Fruit fly (Drosophila melanogaster) whole organism, embryonic: ENCODE data around the gene nuf.

Source experiments
- CG10274 ChIP-seq: fragments of 200-800 bp; sonication (Bioruptor generic); optimal IDR thresholded peaks from 3 replicates; lab custom pipeline; 2017; ENCODE audit warnings: missing biosample characterization, mild to moderate bottlenecking, missing genetic modification characterization
- CG11456 ChIP-seq: fragments of 200-800 bp; sonication (Bioruptor generic); IDR thresholded peaks from 3 replicates; pipeline ENCODE4 v1.3.6; 2022; ENCODE audit warnings: missing biosample characterization, missing genetic modification characterization
- CG12104 ChIP-seq: fragments of 200-800 bp; sonication (Bioruptor generic); optimal IDR thresholded peaks from 3 replicates; lab custom pipeline; 2016; ENCODE audit warnings: missing biosample characterization, missing genetic modification characterization
- CG13123 ChIP-seq: fragments of 200-800 bp; sonication (Bioruptor generic); optimal IDR thresholded peaks from 2 replicates; lab custom pipeline; 2016; ENCODE audit warnings: missing biosample characterization, missing genetic modification characterization
- CG13894 ChIP-seq: fragments of 200-800 bp; sonication (Bioruptor generic); optimal IDR thresholded peaks from 3 replicates; lab custom pipeline; 2018; ENCODE audit warnings: missing biosample characterization, mild to moderate bottlenecking, missing genetic modification characterization, moderate library complexity
- CG14441 ChIP-seq: fragments of 200-800 bp; sonication (Bioruptor generic); IDR thresholded peaks from 2 replicates; pipeline ENCODE4 v1.3.6; 2022; ENCODE audit warnings: missing biosample characterization, missing genetic modification characterization
- CG17359 ChIP-seq: fragments of 200-800 bp; sonication (Bioruptor generic); optimal IDR thresholded peaks from 3 replicates; lab custom pipeline; 2018; ENCODE audit warnings: missing biosample characterization, mild to moderate bottlenecking, missing genetic modification characterization, moderate library complexity
- CG17829 ChIP-seq: fragments of 200-800 bp; optimal IDR thresholded peaks from 2 replicates; lab custom pipeline; 2019; ENCODE audit warnings: missing biosample characterization, mild to moderate bottlenecking, missing genetic modification characterization, moderate library complexity
- CG18599 ChIP-seq: fragments of 200-800 bp; sonication (Bioruptor generic); optimal IDR thresholded peaks from 3 replicates; lab custom pipeline; 2017; ENCODE audit warnings: missing biosample characterization, missing genetic modification characterization, mild to moderate bottlenecking, moderate library complexity, missing genetic modification reagents
- CG30431 ChIP-seq: fragments of 200-800 bp; sonication (Bioruptor generic); optimal IDR thresholded peaks from 2 replicates; lab custom pipeline; 2017; ENCODE audit warnings: missing biosample characterization, missing genetic modification characterization
- CG31388 ChIP-seq: fragments of 200-800 bp; sonication (Bioruptor generic); optimal IDR thresholded peaks from 2 replicates; lab custom pipeline; 2016; ENCODE audit warnings: missing biosample characterization, missing genetic modification characterization
- CG31441 ChIP-seq: fragments of 200-800 bp; sonication (Bioruptor generic); IDR thresholded peaks from 2 replicates; pipeline ENCODE4 v1.3.6; 2022; ENCODE audit warnings: missing biosample characterization, missing genetic modification characterization
- CG3847 ChIP-seq: fragments of 200-800 bp; sonication (Bioruptor generic); IDR thresholded peaks from 2 replicates; pipeline ENCODE4 v1.3.6; 2022; ENCODE audit warnings: missing biosample characterization, missing genetic modification characterization
- CG3995 ChIP-seq: fragments of 200-800 bp; sonication (Bioruptor generic); optimal IDR thresholded peaks from 3 replicates; lab custom pipeline; 2016; ENCODE audit warnings: missing biosample characterization, missing genetic modification characterization
- CG4360 ChIP-seq: fragments of 200-800 bp; sonication (Bioruptor generic); IDR thresholded peaks from 2 replicates; pipeline ENCODE4 v1.3.6; 2022; ENCODE audit warnings: missing biosample characterization, missing genetic modification characterization
- CG5180 ChIP-seq: fragments of 200-800 bp; sonication (Bioruptor generic); optimal IDR thresholded peaks from 3 replicates; lab custom pipeline; 2017; ENCODE audit warnings: missing biosample characterization, missing genetic modification characterization, mild to moderate bottlenecking, moderate library complexity, missing genetic modification reagents
- CG5245 ChIP-seq: fragments of 200-800 bp; sonication (Bioruptor generic); optimal IDR thresholded peaks from 3 replicates; lab custom pipeline; 2016; ENCODE audit warnings: missing biosample characterization, missing genetic modification characterization
- CG6689 ChIP-seq: fragments of 200-800 bp; sonication (Bioruptor generic); IDR thresholded peaks from 2 replicates; pipeline ENCODE4 v1.3.6; 2022; ENCODE audit warnings: missing biosample characterization, missing genetic modification characterization
- CG7963 ChIP-seq: fragments of 200-800 bp; sonication (Bioruptor generic); IDR thresholded peaks from 3 replicates; pipeline ENCODE4 v1.3.6; 2022; ENCODE audit warnings: missing biosample characterization, missing genetic modification characterization; ENCODE audit not compliant: partially characterized antibody
- CG8089 ChIP-seq: fragments of 200-800 bp; sonication (Bioruptor generic); optimal IDR thresholded peaks from 3 replicates; lab custom pipeline; 2016; ENCODE audit warnings: missing biosample characterization, missing genetic modification characterization
- CG9609 ChIP-seq: fragments of 200-800 bp; sonication (Bioruptor generic); optimal IDR thresholded peaks from 3 replicates; lab custom pipeline; 2016; ENCODE audit warnings: missing biosample characterization, missing genetic modification characterization
- Gug ChIP-seq: fragments of 200-800 bp; sonication (Bioruptor generic); IDR thresholded peaks from 4 replicates; pipeline ENCODE4 v1.3.6; 2022; ENCODE audit warnings: missing biosample characterization, missing genetic modification characterization
- HHEX ChIP-seq: fragments of 200-800 bp; sonication (Bioruptor generic); optimal IDR thresholded peaks from 3 replicates; lab custom pipeline; 2017; ENCODE audit warnings: missing biosample characterization, mild to moderate bottlenecking, missing genetic modification characterization, missing genetic modification reagents
- Hey ChIP-seq: fragments of 200-800 bp; sonication (Bioruptor generic); optimal IDR thresholded peaks from 3 replicates; lab custom pipeline; 2018; ENCODE audit warnings: missing biosample characterization, mild to moderate bottlenecking, missing genetic modification characterization
- MBD-R2 ChIP-seq: fragments of 200-800 bp; sonication (Bioruptor generic); IDR thresholded peaks from 2 replicates; pipeline ENCODE4 v1.3.6; 2022; ENCODE audit warnings: missing biosample characterization, missing genetic modification characterization
- Nf-YC ChIP-seq: fragments of 200-800 bp; optimal IDR thresholded peaks from 3 replicates; lab custom pipeline; 2019; ENCODE audit warnings: missing biosample characterization, mild to moderate bottlenecking, missing genetic modification characterization, moderate library complexity
- Six4 ChIP-seq: fragments of 200-800 bp; sonication (Bioruptor generic); optimal IDR thresholded peaks from 2 replicates; lab custom pipeline; 2016; ENCODE audit warnings: missing biosample characterization, missing genetic modification characterization
- TFAM ChIP-seq: fragments of 200-800 bp; sonication (Bioruptor generic); optimal IDR thresholded peaks from 2 replicates; lab custom pipeline; 2017; ENCODE audit warnings: missing biosample characterization, missing genetic modification characterization, inconsistent platforms
- Vsx1 ChIP-seq: fragments of 200-800 bp; sonication (Bioruptor generic); optimal IDR thresholded peaks from 2 replicates; lab custom pipeline; 2017; ENCODE audit warnings: missing biosample characterization, mild to moderate bottlenecking, missing genetic modification characterization, missing genetic modification reagents
- YL-1 ChIP-seq: fragments of 200-800 bp; sonication (Bioruptor generic); optimal IDR thresholded peaks from 3 replicates; lab custom pipeline; 2017; ENCODE audit warnings: missing biosample characterization, mild to moderate bottlenecking, missing genetic modification characterization
- abd-A ChIP-seq: fragments of 200-800 bp; sonication (Bioruptor generic); optimal IDR thresholded peaks from 3 replicates; lab custom pipeline; 2019; ENCODE audit warnings: missing biosample characterization, mild to moderate bottlenecking, missing genetic modification characterization, moderate library complexity
- ara ChIP-seq: fragments of 200-800 bp; sonication (Bioruptor generic); IDR thresholded peaks from 2 replicates; pipeline ENCODE4 v1.3.6; 2022; ENCODE audit warnings: missing biosample characterization, missing genetic modification characterization
- ato ChIP-seq: fragments of 200-800 bp; sonication (Bioruptor generic); IDR thresholded peaks from 2 replicates; pipeline ENCODE4 v1.3.6; 2022; ENCODE audit warnings: missing biosample characterization, missing genetic modification characterization; ENCODE audit not compliant: partially characterized antibody
- cas ChIP-seq: fragments of 200-800 bp; sonication (Bioruptor generic); IDR thresholded peaks from 2 replicates; pipeline ENCODE4 v1.3.6; 2022; ENCODE audit warnings: missing biosample characterization, missing genetic modification characterization
- cato ChIP-seq: fragments of 200-800 bp; sonication (Bioruptor generic); optimal IDR thresholded peaks from 2 replicates; lab custom pipeline; 2016; ENCODE audit warnings: missing biosample characterization, missing genetic modification characterization, borderline replicate concordance
- chm ChIP-seq: fragments of 200-800 bp; sonication (Bioruptor generic); IDR thresholded peaks from 2 replicates; pipeline ENCODE4 v1.3.6; 2022; ENCODE audit warnings: missing biosample characterization, missing genetic modification characterization
- da ChIP-seq: fragments of 200-800 bp; sonication (Bioruptor generic); optimal IDR thresholded peaks from 2 replicates; lab custom pipeline; 2016; ENCODE audit warnings: missing biosample characterization, missing genetic modification characterization
- en ChIP-seq: fragments of 200-800 bp; sonication (Bioruptor generic); optimal IDR thresholded peaks from 2 replicates; lab custom pipeline; 2016; ENCODE audit warnings: missing biosample characterization, missing genetic modification characterization
- eve ChIP-seq, 2 experiments: fragments of >200 bp; optimal IDR thresholded peaks; 2 replicates each; lab custom pipeline; 2017; ENCODE audit warnings: missing biosample characterization in 2 of 2, missing genetic modification characterization in 2 of 2
- fd64A ChIP-seq: fragments of 200-800 bp; sonication (Bioruptor generic); optimal IDR thresholded peaks from 3 replicates; lab custom pipeline; 2018; ENCODE audit warnings: missing biosample characterization, mild to moderate bottlenecking, missing genetic modification characterization
- gcm ChIP-seq: fragments of 200-800 bp; sonication (Bioruptor generic); optimal IDR thresholded peaks from 2 replicates; lab custom pipeline; 2019; ENCODE audit warnings: missing biosample characterization, mild to moderate bottlenecking, missing genetic modification characterization, moderate library complexity
- gsb-n ChIP-seq: fragments of 200-800 bp; sonication (Bioruptor generic); optimal IDR thresholded peaks from 3 replicates; lab custom pipeline; 2018; ENCODE audit warnings: missing biosample characterization, mild to moderate bottlenecking, missing genetic modification characterization
- hth ChIP-seq: fragments of >200 bp; optimal IDR thresholded peaks from 2 replicates; lab custom pipeline; 2017; ENCODE audit warnings: inconsistent platforms
- lab ChIP-seq: fragments of 200-800 bp; sonication (Bioruptor generic); optimal IDR thresholded peaks from 3 replicates; lab custom pipeline; 2017; ENCODE audit warnings: missing biosample characterization, missing genetic modification characterization, mild to moderate bottlenecking, moderate library complexity, missing genetic modification reagents
- luna ChIP-seq: fragments of 200-800 bp; sonication (Bioruptor generic); optimal IDR thresholded peaks from 2 replicates; lab custom pipeline; 2016; ENCODE audit warnings: missing biosample characterization, missing genetic modification characterization
- oc ChIP-seq: fragments of 200-800 bp; sonication (Bioruptor generic); optimal IDR thresholded peaks from 2 replicates; lab custom pipeline; 2018; ENCODE audit warnings: missing biosample characterization, mild to moderate bottlenecking, missing genetic modification characterization, moderate library complexity
- p53 ChIP-seq: fragments of 200-800 bp; sonication (Bioruptor generic); optimal IDR thresholded peaks from 2 replicates; lab custom pipeline; 2016; ENCODE audit warnings: missing biosample characterization, missing genetic modification characterization
- pros ChIP-seq: fragments of 200-800 bp; sonication (Bioruptor generic); optimal IDR thresholded peaks from 3 replicates; lab custom pipeline; 2019; ENCODE audit warnings: missing biosample characterization, mild to moderate bottlenecking, missing genetic modification characterization, moderate library complexity
- sens ChIP-seq: fragments of 200-800 bp; sonication (Bioruptor generic); peaks from one replicate; lab custom pipeline; 2016; ENCODE audit warnings: missing biosample characterization, missing genetic modification characterization
- stc ChIP-seq: fragments of 200-800 bp; sonication (Bioruptor generic); IDR thresholded peaks from 2 replicates; pipeline ENCODE4 v1.3.6; 2022; ENCODE audit warnings: missing biosample characterization, missing genetic modification characterization
- tx ChIP-seq: fragments of 200-800 bp; sonication (Bioruptor generic); optimal IDR thresholded peaks from 2 replicates; lab custom pipeline; 2016; ENCODE audit warnings: missing biosample characterization, missing genetic modification characterization
- vvl ChIP-seq: fragments of 200-800 bp; sonication (Bioruptor generic); IDR thresholded peaks from 2 replicates; pipeline ENCODE4 v1.3.6; 2022; ENCODE audit warnings: missing biosample characterization, missing genetic modification characterization
- zf30C ChIP-seq: fragments of 200-800 bp; sonication (Bioruptor generic); optimal IDR thresholded peaks from 3 replicates; lab custom pipeline; 2018; ENCODE audit warnings: missing biosample characterization, mild to moderate bottlenecking, missing genetic modification characterization

Gene nuf

DNA sequence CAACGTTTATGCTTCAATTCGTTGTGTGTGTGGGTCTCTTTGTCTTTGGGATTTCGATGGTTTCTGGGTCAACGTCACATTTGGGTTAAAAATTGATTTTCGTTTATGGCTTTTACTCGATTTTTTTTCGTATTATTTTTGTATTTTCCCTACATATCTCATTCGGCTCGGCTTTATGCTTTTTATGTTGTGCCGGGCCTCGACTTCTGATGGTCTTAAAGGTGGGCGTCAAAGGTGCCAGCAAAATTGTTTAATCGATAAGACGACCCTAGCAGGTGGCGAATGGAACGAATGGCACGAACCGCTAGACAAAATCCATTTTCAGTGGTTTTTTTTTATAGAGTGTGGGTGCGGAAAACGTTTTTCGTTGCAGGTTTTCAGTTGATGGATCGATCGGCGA is 25.5 kb downstream of the nuf start (continued):
- TF ChIP-seq MBD-R2 (no peak), pros (GFP tag; lab: Kevin White, UChicago) (no peak), tx (no peak), YL-1 (GFP tag; lab: Kevin White, UChicago) (no peak), sens (GFP tag; lab: Kevin White, UChicago) (peak; percentile 2), eve (GFP tag; optimal IDR thresholded peaks at IDR 0.05; lab: Kevin White, UChicago) (no peak), CG5245 (GFP tag; lab: Kevin White, UChicago) (no peak), CG3847 (GFP tag; lab: Robert Waterston, UW) (no peak), CG11456 (no peak), CG17829 (tag; lab: Kevin White, UChicago) (no peak), CG3995 (GFP tag; lab: Kevin White, UChicago) (no peak), TFAM (GFP tag; lab: Kevin White, UChicago) (no peak), CG6689 (GFP tag; lab: Robert Waterston, UW) (no peak), cas (no peak), CG9609 (no peak), gsb-n (tag; lab: Kevin White, UChicago) (peak; percentile 1), p53 (GFP tag; lab: Kevin White, UChicago) (no peak), CG10274 (GFP tag; lab: Kevin White, UChicago) (no peak), lab (GFP tag; lab: Kevin White, UChicago) (peak; percentile 27), da (no peak), CG7963 (GFP tag; lab: Robert Waterston, UW) (no peak), Hey (tag; lab: Kevin White, UChicago) (no peak), CG13123 (GFP tag; lab: Kevin White, UChicago) (no peak), CG31441 (GFP tag; lab: Robert Waterston, UW) (no peak), Gug (GFP tag; lab: Robert Waterston, UW) (no peak), CG4360 (GFP tag; lab: Robert Waterston, UW) (no peak), oc (peak; percentile 53), vvl (GFP tag; lab: Robert Waterston, UW) (0 out of 2 replicates have a peak, but pooled peaks have one; percentile 28), hth (no peak), Vsx1 (GFP tag; lab: Kevin White, UChicago) (no peak), Nf-YC (tag; lab: Kevin White, UChicago) (no peak), zf30C (GFP tag; lab: Kevin White, UChicago) (no peak), Six4 (GFP tag; lab: Kevin White, UChicago) (no peak), fd64A (GFP tag; lab: Kevin White, UChicago) (no peak), CG31388 (GFP tag; lab: Kevin White, UChicago) (no peak), CG14441 (no peak), luna (GFP tag; lab: Kevin White, UChicago) (no peak), abd-A (peak; percentile 8), gcm (GFP tag; lab: Kevin White, UChicago) (no peak), en (GFP tag; lab: Kevin White, UChicago) (no peak), CG18599 (GFP tag; lab: Kevin White, UChicago) (no peak), ato (no peak), CG13894 (tag; lab: Kevin White, UChicago) (peak; percentile 7), CG30431 (GFP tag; lab: Kevin White, UChicago) (no peak), chm (GFP tag; lab: Robert Waterston, UW) (no peak), cato (GFP tag; lab: Kevin White, UChicago) (no peak), CG17359 (tag; lab: Kevin White, UChicago) (no peak), HHEX (no peak), ara (no peak), CG5180 (GFP tag; lab: Kevin White, UChicago) (no peak), CG8089 (GFP tag; lab: Kevin White, UChicago) (no peak), CG12104 (GFP tag; lab: Kevin White, UChicago) (no peak), stc (GFP tag; lab: Robert Waterston, UW) (no peak)
